Fruit fly (Drosophila melanogaster) whole organism, embryonic: ENCODE results near the gene H.

Experiments
- CG10267 ChIP-seq: fragments of 200-800 bp; sonication (Bioruptor generic); optimal IDR thresholded peaks from 2 replicates; lab custom pipeline; 2018; ENCODE audit warnings: missing biosample characterization, mild to moderate bottlenecking, missing genetic modification characterization, moderate library complexity
- CG11504 ChIP-seq: fragments of 200-800 bp; sonication (Bioruptor generic); optimal IDR thresholded peaks from 3 replicates; lab custom pipeline; 2019; ENCODE audit warnings: missing biosample characterization, mild to moderate bottlenecking, missing genetic modification characterization, moderate library complexity
- CG18476 ChIP-seq: fragments of 200-800 bp; sonication (Bioruptor generic); optimal IDR thresholded peaks from 2 replicates; lab custom pipeline; 2016; ENCODE audit warnings: missing biosample characterization, mild to moderate bottlenecking, missing genetic modification characterization
- CG2116 ChIP-seq: fragments of 200-800 bp; sonication (Bioruptor generic); optimal IDR thresholded peaks from 3 replicates; lab custom pipeline; 2018; ENCODE audit warnings: missing biosample characterization, mild to moderate bottlenecking, missing genetic modification characterization
- CG30020 ChIP-seq: fragments of 200-800 bp; optimal IDR thresholded peaks from 2 replicates; lab custom pipeline; 2019; ENCODE audit warnings: missing biosample characterization, mild to moderate bottlenecking, missing genetic modification characterization, moderate library complexity
- CG33213 ChIP-seq: fragments of 200-800 bp; sonication (Bioruptor generic); optimal IDR thresholded peaks from 3 replicates; lab custom pipeline; 2016; ENCODE audit warnings: missing biosample characterization, missing genetic modification characterization
- CG4404 ChIP-seq: fragments of 200-800 bp; sonication (Bioruptor generic); IDR thresholded peaks from 2 replicates; pipeline ENCODE4 v1.3.6; 2022; ENCODE audit warnings: missing biosample characterization, missing genetic modification characterization
- CG7357 ChIP-seq: fragments of 200-800 bp; sonication (Bioruptor generic); IDR thresholded peaks from 3 replicates; pipeline ENCODE4 v1.3.6; 2022; ENCODE audit warnings: missing biosample characterization, missing genetic modification characterization
- Drgx ChIP-seq: fragments of 200-800 bp; sonication (Bioruptor generic); IDR thresholded peaks from 2 replicates; pipeline ENCODE4 v1.3.6; 2022; ENCODE audit warnings: missing biosample characterization, missing genetic modification characterization
- ERR ChIP-seq: fragments of 200-800 bp; sonication (Bioruptor generic); optimal IDR thresholded peaks from 2 replicates; lab custom pipeline; 2016; ENCODE audit warnings: missing biosample characterization, missing genetic modification characterization
- Ets65A ChIP-seq: fragments of 200-800 bp; sonication (Bioruptor generic); peaks from one replicate; lab custom pipeline; 2016; ENCODE audit warnings: missing biosample characterization, missing genetic modification characterization
- HHEX ChIP-seq: fragments of 200-800 bp; sonication (Bioruptor generic); optimal IDR thresholded peaks from 3 replicates; lab custom pipeline; 2017; ENCODE audit warnings: missing biosample characterization, mild to moderate bottlenecking, missing genetic modification characterization, missing genetic modification reagents
- Hr39 ChIP-seq: fragments of >200 bp; optimal IDR thresholded peaks from 2 replicates; lab custom pipeline; 2017
- Hr51 ChIP-seq, 2 experiments: fragments of 200-800 bp; sonication (Bioruptor generic); optimal IDR thresholded peaks; 2 replicates in 1 of 2; 3 replicates in 1 of 2; lab custom pipeline; 2016 to 2018; ENCODE audit warnings: missing biosample characterization in 2 of 2, missing genetic modification characterization in 2 of 2, mild to moderate bottlenecking in 1 of 2, moderate library complexity in 1 of 2
- Lim3 ChIP-seq: fragments of 200-800 bp; sonication (Bioruptor generic); IDR thresholded peaks from 2 replicates; pipeline ENCODE4 v1.3.6; 2022; ENCODE audit warnings: missing biosample characterization, missing genetic modification characterization
- Myb ChIP-seq: fragments of 200-800 bp; sonication (Bioruptor generic); optimal IDR thresholded peaks from 2 replicates; lab custom pipeline; 2016; ENCODE audit warnings: missing biosample characterization, missing genetic modification characterization
- PHDP ChIP-seq: fragments of 200-800 bp; sonication (Bioruptor generic); optimal IDR thresholded peaks from 3 replicates; lab custom pipeline; 2018; ENCODE audit warnings: missing biosample characterization, mild to moderate bottlenecking, missing genetic modification characterization, moderate library complexity
- Rfx ChIP-seq: fragments of 200-800 bp; sonication (Bioruptor generic); IDR thresholded peaks from 2 replicates; pipeline ENCODE4 v1.3.6; 2022; ENCODE audit warnings: missing biosample characterization, missing genetic modification characterization
- Sin3A ChIP-seq: fragments of >200 bp; optimal IDR thresholded peaks from 2 replicates; lab custom pipeline; 2018
- Xbp1 ChIP-seq: fragments of 200-800 bp; sonication (Bioruptor generic); optimal IDR thresholded peaks from 3 replicates; lab custom pipeline; 2016; ENCODE audit warnings: missing biosample characterization, mild to moderate bottlenecking, missing genetic modification characterization
- bbx ChIP-seq: fragments of 200-800 bp; sonication (Bioruptor generic); IDR thresholded peaks from 2 replicates; pipeline ENCODE4 v1.3.6; 2022; ENCODE audit warnings: missing biosample characterization, missing genetic modification characterization; ENCODE audit not compliant: partially characterized antibody
- bigmax ChIP-seq: fragments of 200-800 bp; sonication (Bioruptor generic); optimal IDR thresholded peaks from 2 replicates; lab custom pipeline; 2018; ENCODE audit warnings: missing biosample characterization, mild to moderate bottlenecking, missing genetic modification characterization
- caup ChIP-seq: fragments of 200-800 bp; sonication (Bioruptor generic); optimal IDR thresholded peaks from 3 replicates; lab custom pipeline; 2017; ENCODE audit warnings: missing biosample characterization, mild to moderate bottlenecking, missing genetic modification characterization, moderate library complexity; ENCODE audit not compliant: severe bottlenecking
- ci ChIP-seq: fragments of 200-800 bp; sonication (Bioruptor generic); IDR thresholded peaks from 3 replicates; pipeline ENCODE4 v1.3.6; 2022; ENCODE audit warnings: missing biosample characterization, missing genetic modification characterization
- cwo ChIP-seq: fragments of 200-800 bp; sonication (Bioruptor generic); optimal IDR thresholded peaks from 3 replicates; lab custom pipeline; 2017; ENCODE audit warnings: missing biosample characterization, missing genetic modification characterization, mild to moderate bottlenecking, moderate library complexity, missing genetic modification reagents
- fd102C ChIP-seq: fragments of 200-800 bp; sonication (Bioruptor generic); optimal IDR thresholded peaks from 2 replicates; lab custom pipeline; 2018; ENCODE audit warnings: missing biosample characterization, mild to moderate bottlenecking, missing genetic modification characterization, moderate library complexity
- grau ChIP-seq: fragments of 200-800 bp; optimal IDR thresholded peaks from 3 replicates; lab custom pipeline; 2019; ENCODE audit warnings: missing biosample characterization, mild to moderate bottlenecking, missing genetic modification characterization, moderate library complexity
- lov ChIP-seq, 2 experiments: fragments of 200-800 bp in 1 of 2; fragments of >200 bp in 1 of 2; sonication (Bioruptor generic) in 1 of 2; IDR thresholded peaks in 1 of 2; optimal IDR thresholded peaks in 1 of 2; 2 replicates in 1 of 2; 3 replicates in 1 of 2; pipeline versions ENCODE4 v1.3.6 to Lab custom; 2017 to 2022; ENCODE audit warnings: missing biosample characterization in 1 of 2, missing genetic modification characterization in 1 of 2
- stwl ChIP-seq: fragments of 200-800 bp; sonication (Bioruptor generic); optimal IDR thresholded peaks from 3 replicates; lab custom pipeline; 2018; ENCODE audit warnings: missing biosample characterization, mild to moderate bottlenecking, missing genetic modification characterization, moderate library complexity
- z ChIP-seq: fragments of 200-800 bp; sonication (Bioruptor generic); IDR thresholded peaks from 3 replicates; pipeline ENCODE4 v1.3.6; 2022; ENCODE audit warnings: missing biosample characterization, missing genetic modification characterization
- zfh1 ChIP-seq: fragments of 200-800 bp; sonication (Bioruptor generic); IDR thresholded peaks from 3 replicates; pipeline ENCODE4 v1.3.6; 2022; ENCODE audit warnings: missing biosample characterization, missing genetic modification characterization

Gene H

DNA sequence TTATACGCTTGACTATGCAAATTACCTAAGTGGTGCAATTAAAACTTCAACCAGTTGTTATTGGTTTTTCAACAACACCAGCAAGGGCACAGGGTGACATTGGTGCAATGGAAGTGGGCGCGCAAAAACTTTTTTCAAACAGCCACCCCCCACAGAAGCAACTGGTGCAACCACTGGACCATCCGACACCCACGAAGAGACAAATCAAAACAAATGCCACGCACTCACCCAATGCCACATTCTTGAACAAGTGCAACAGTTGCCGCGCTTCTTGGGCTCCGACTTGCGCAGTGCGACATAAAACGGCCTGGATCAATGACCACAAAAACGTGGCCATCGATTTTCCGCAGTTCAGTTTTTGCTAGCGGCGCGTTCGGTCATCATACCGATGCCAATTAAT, 14.0 kb downstream of the H start (continued):
- TF ChIP-seq ci (GFP tag; lab: Robert Waterston, UW): peak; percentile 58; the same call in 1 of the 3 replicates
- TF ChIP-seq, all 482 proteins: peak for 32

DNA sequence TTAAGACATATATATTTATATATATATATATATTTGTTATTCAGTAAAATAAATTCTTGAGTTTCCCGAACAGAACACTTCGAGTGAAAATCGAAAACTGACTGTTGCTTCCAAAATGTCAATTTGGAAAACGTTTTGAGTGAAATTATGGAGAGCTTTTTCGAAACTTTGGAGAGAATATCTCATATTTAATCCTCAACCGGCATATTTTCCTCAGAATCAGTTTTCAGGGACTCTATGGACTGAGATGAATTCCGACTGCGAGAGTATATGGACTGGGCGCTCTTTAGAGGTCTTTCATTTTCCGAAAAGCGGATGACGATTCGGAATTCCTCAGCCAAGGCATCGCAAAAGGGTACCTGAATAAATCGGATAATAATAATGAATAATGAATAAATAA, 26.9 kb downstream of the H start, which contains the start of gene GluRIIE:
GluRIIE (minus strand) TSS at position 101 of the 400 bp plus-strand sequence.
- TF ChIP-seq CG4404 (GFP tag; lab: Robert Waterston, UW): no peak
- peak; percentile 84 for TF ChIP-seq z

DNA sequence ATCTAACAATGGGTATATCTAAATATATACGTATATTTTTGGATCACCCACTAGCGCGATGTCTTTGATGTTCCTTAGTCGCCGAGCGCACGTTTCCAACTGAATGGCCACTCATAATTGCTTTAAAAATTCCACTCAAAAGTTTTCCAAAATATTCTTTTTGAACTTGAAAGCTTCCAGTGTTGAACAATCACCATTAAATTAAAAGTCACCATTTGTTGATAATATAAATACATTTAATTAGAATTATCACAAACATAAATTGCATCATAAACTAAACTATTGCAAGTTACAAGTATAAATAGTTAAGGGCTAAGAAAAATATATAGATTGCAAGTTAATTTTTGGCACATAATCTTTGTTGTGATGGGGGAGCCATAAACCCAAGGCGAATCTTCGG, 30.6 kb downstream of the H start, which contains the start of gene GluRIID:
GluRIID (minus strand) TSS at position 101 of the 400 bp plus-strand sequence.
- TF ChIP-seq Hr39 (lab: Kevin White, UChicago) (no peak), Sin3A (no peak), fd102C (no peak), caup (GFP tag; lab: Kevin White, UChicago) (no peak), cwo (GFP tag; lab: Kevin White, UChicago) (no peak), stwl (tag; lab: Kevin White, UChicago) (no peak), z (peak; percentile 87)

DNA sequence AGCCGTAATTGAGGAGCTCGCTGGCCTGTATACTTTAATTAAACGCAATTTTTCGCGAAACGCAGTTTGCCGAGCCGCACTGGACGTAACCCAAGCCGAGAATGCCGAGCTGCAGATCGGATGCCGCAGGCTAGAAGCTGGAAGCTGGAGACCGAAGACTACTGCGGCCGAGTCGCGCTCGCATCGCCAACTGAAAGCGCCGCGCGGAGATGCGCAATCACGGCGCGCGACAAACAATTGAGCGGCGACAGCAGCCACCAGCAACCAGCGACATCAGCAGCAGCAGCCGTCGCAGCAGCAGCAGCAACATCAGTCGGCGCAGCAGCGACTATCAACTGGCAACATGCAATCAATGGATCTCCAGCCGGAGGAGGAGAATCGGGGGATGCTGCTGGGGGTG, 34.9 kb downstream of the H start:
- TF ChIP-seq CG7357 (GFP tag; lab: Robert Waterston, UW): no peak
- TF ChIP-seq CG10267 (tag; lab: Kevin White, UChicago): no peak
- TF ChIP-seq CG18476: no peak
- no peak for TF ChIP-seq Myb (GFP tag; lab: Kevin White, UChicago)
- TF ChIP-seq grau (tag; lab: Kevin White, UChicago): no peak
- TF ChIP-seq Drgx: peak; percentile 38
- TF ChIP-seq CG2116: no peak
- TF ChIP-seq CG30020: no peak
- no peak for TF ChIP-seq HHEX (GFP tag; lab: Kevin White, UChicago)
- TF ChIP-seq CG11504: peak; percentile 39
- TF ChIP-seq Rfx (GFP tag; lab: Robert Waterston, UW): no peak
- TF ChIP-seq bbx (GFP tag; lab: Robert Waterston, UW): no peak
- TF ChIP-seq Ets65A: peak; percentile 9
- no peak for TF ChIP-seq zfh1 (GFP tag; lab: Robert Waterston, UW)
- TF ChIP-seq Xbp1 (GFP tag; lab: Kevin White, UChicago): no peak
- no peak for TF ChIP-seq Hr51 (GFP tag; optimal IDR thresholded peaks at IDR 0.05; lab: Kevin White, UChicago)
- no peak for TF ChIP-seq CG33213 (GFP tag; lab: Kevin White, UChicago)

DNA sequence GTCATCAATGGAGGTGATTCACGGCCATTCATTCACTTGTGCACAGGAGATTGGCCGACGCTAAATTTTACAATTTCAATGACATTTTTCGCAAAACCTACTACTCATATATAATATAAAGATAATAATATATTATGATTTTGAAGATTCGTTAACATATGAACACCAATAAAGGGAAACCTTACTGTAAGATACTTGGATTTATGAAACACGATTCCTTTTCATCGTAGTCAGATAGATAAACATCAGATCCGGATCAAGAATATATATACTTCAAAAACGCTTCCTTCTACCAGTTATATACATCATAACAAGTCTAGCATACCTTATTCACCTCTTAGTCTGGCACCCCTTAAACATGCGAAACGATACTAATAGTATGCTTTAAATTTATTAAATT, 38.1 kb downstream of the H start, which contains the start of gene Nep4:
Nep4 (minus strand) TSS at position 101 of the 400 bp plus-strand sequence.
- TF ChIP-seq bigmax (GFP tag; lab: Kevin White, UChicago) (no peak), PHDP (tag; lab: Kevin White, UChicago) (no peak)

DNA sequence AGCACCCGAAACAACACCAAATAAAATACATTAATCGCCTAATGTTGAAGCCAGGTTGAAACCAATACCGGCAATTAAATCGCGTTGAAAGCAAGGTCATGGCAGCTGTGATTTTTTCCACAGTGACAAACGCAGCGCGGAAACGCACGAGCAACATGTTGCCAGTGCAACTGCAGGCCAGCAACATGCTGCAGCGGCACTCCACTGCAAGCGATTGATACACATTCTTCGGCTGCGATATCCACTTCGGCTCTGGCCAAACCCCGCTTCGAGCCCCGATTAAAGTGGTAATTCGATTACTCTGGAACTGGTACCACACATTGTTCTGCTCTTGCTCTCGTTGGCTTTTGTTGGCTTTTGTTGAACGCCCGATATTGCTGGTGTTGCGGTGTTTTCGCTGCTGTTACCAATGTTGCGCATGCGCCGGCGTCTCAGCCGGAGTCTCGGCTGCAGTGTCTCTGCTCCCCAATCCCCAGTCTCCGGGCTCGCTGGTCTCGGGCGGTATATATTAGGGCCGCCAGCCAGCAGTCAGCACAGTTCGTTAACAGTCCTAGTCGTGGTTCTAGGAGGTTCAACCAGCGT, 47.4 kb downstream of the H start, which contains the start of gene Cpr92F:
Cpr92F (plus strand) TSS at position 532 of the 582 bp plus-strand sequence.
- TF ChIP-seq lov (optimal IDR thresholded peaks at IDR 0.05; lab: Kevin White, UChicago): no peak
- no peak for TF ChIP-seq lov (GFP tag; IDR thresholded peaks at IDR 0.05; lab: Robert Waterston, UW)
- TF ChIP-seq ERR: no peak
- peak; percentile 97 for TF ChIP-seq CG11504
- TF ChIP-seq Lim3 (GFP tag; lab: Robert Waterston, UW): no peak
- TF ChIP-seq, all 482 proteins: peak for 1
